Fruit fly (Drosophila melanogaster) whole organism, prepupa: ENCODE measurements around the gene CG10337.

Experiments
- Blimp-1 ChIP-seq: fragments of 200-800 bp; sonication (Bioruptor generic); optimal IDR thresholded peaks from 3 replicates; lab custom pipeline; 2017; ENCODE audit warnings: missing biosample characterization, missing genetic modification characterization, mild to moderate bottlenecking, moderate library complexity, missing genetic modification reagents
- CG10669 ChIP-seq: fragments of 200-800 bp; sonication (Bioruptor generic); optimal IDR thresholded peaks from 3 replicates; lab custom pipeline; 2018; ENCODE audit warnings: missing biosample characterization, mild to moderate bottlenecking, missing genetic modification characterization, moderate library complexity
- CG11294 ChIP-seq: fragments of 200-800 bp; sonication (Bioruptor generic); IDR thresholded peaks from 2 replicates; pipeline ENCODE4 v1.3.6; 2022; ENCODE audit warnings: missing biosample characterization, missing genetic modification characterization
- CG11762 ChIP-seq: fragments of 200-800 bp; sonication (Bioruptor generic); optimal IDR thresholded peaks from 3 replicates; lab custom pipeline; 2016; ENCODE audit warnings: missing biosample characterization, missing genetic modification characterization; ENCODE audit not compliant: insufficient read depth
- CG11902 ChIP-seq: fragments of 200-800 bp; sonication (Bioruptor generic); optimal IDR thresholded peaks from 3 replicates; lab custom pipeline; 2016; ENCODE audit warnings: missing biosample characterization, missing genetic modification characterization
- CG16779 ChIP-seq: fragments of 200-800 bp; sonication (Bioruptor generic); optimal IDR thresholded peaks from 3 replicates; lab custom pipeline; 2017; ENCODE audit warnings: missing biosample characterization, mild to moderate bottlenecking, missing genetic modification characterization
- CG3032 ChIP-seq: fragments of 200-800 bp; optimal IDR thresholded peaks from 2 replicates; lab custom pipeline; 2019; ENCODE audit warnings: missing biosample characterization, mild to moderate bottlenecking, missing genetic modification characterization, moderate library complexity
- CG31627 ChIP-seq: fragments of 200-800 bp; sonication (Bioruptor generic); optimal IDR thresholded peaks from 3 replicates; lab custom pipeline; 2016; ENCODE audit warnings: missing biosample characterization, missing genetic modification characterization
- CG32006 ChIP-seq: fragments of 200-800 bp; sonication (Bioruptor generic); optimal IDR thresholded peaks from 3 replicates; lab custom pipeline; 2017; ENCODE audit warnings: missing biosample characterization, mild to moderate bottlenecking, missing genetic modification characterization
- CG34406 ChIP-seq: fragments of 200-800 bp; sonication (Bioruptor generic); optimal IDR thresholded peaks from 3 replicates; lab custom pipeline; 2016; ENCODE audit warnings: missing biosample characterization, missing genetic modification characterization
- CG4318 ChIP-seq: fragments of 200-800 bp; sonication (Bioruptor generic); optimal IDR thresholded peaks from 3 replicates; lab custom pipeline; 2017; ENCODE audit warnings: missing biosample characterization, mild to moderate bottlenecking, missing genetic modification characterization
- CG6163 ChIP-seq: fragments of 200-800 bp; sonication (Bioruptor generic); IDR thresholded peaks from 3 replicates; pipeline ENCODE4 v1.3.6; 2022; ENCODE audit warnings: missing biosample characterization, missing genetic modification characterization
- CG6808 ChIP-seq: fragments of 200-800 bp; sonication (Bioruptor generic); optimal IDR thresholded peaks from 3 replicates; lab custom pipeline; 2017; ENCODE audit warnings: missing biosample characterization, missing genetic modification characterization, mild to moderate bottlenecking, moderate library complexity, missing genetic modification reagents
- CG7368 ChIP-seq: fragments of 200-800 bp; sonication (Bioruptor generic); optimal IDR thresholded peaks from 3 replicates; lab custom pipeline; 2016; ENCODE audit warnings: missing biosample characterization, missing genetic modification characterization
- CG8319 ChIP-seq: fragments of 200-800 bp; sonication (Bioruptor generic); optimal IDR thresholded peaks from 3 replicates; lab custom pipeline; 2016; ENCODE audit warnings: missing biosample characterization, missing genetic modification characterization
- CG9139 ChIP-seq: fragments of 200-800 bp; sonication (Bioruptor generic); optimal IDR thresholded peaks from 3 replicates; lab custom pipeline; 2017; ENCODE audit warnings: missing biosample characterization, mild to moderate bottlenecking, missing genetic modification characterization
- Eip75B ChIP-seq: fragments of 200-800 bp; sonication (Bioruptor generic); optimal IDR thresholded peaks from 3 replicates; lab custom pipeline; 2016; ENCODE audit warnings: missing biosample characterization, missing genetic modification characterization
- Eip78C ChIP-seq: fragments of 200-800 bp; sonication (Bioruptor generic); peaks from one replicate; lab custom pipeline; 2016; ENCODE audit warnings: missing biosample characterization, missing genetic modification characterization
- Eip93F ChIP-seq: fragments of 200-800 bp; sonication (Bioruptor generic); optimal IDR thresholded peaks from 2 replicates; lab custom pipeline; 2016; ENCODE audit warnings: missing biosample characterization, mild to moderate bottlenecking, missing genetic modification characterization
- Ets21C ChIP-seq: fragments of 200-800 bp; sonication (Bioruptor generic); optimal IDR thresholded peaks from 3 replicates; lab custom pipeline; 2016; ENCODE audit warnings: missing biosample characterization, missing genetic modification characterization
- Ets96B ChIP-seq: fragments of 200-800 bp; optimal IDR thresholded peaks from 2 replicates; lab custom pipeline; 2019; ENCODE audit warnings: missing biosample characterization, mild to moderate bottlenecking, missing genetic modification characterization, moderate library complexity
- Gug ChIP-seq: fragments of 200-800 bp; sonication (Bioruptor generic); IDR thresholded peaks from 2 replicates; pipeline ENCODE4 v1.3.6; 2022; ENCODE audit warnings: missing biosample characterization, missing genetic modification characterization
- Hr38 ChIP-seq: sonication (Bioruptor generic); optimal IDR thresholded peaks from 2 replicates; lab custom pipeline; 2016; ENCODE audit warnings: missing biosample characterization, missing genetic modification characterization
- Hr39 ChIP-seq: fragments of 200-800 bp; sonication (Bioruptor generic); optimal IDR thresholded peaks from 2 replicates; lab custom pipeline; 2016; ENCODE audit warnings: missing biosample characterization, missing genetic modification characterization
- Hr4 ChIP-seq: fragments of 200-800 bp; sonication (Bioruptor generic); optimal IDR thresholded peaks from 3 replicates; lab custom pipeline; 2016; ENCODE audit warnings: missing biosample characterization, missing genetic modification characterization
- Met ChIP-seq: fragments of 200-800 bp; sonication (Bioruptor generic); optimal IDR thresholded peaks from 3 replicates; lab custom pipeline; 2016; ENCODE audit warnings: missing biosample characterization, missing genetic modification characterization
- OdsH ChIP-seq: fragments of 200-800 bp; sonication (Bioruptor generic); optimal IDR thresholded peaks from 3 replicates; lab custom pipeline; 2016; ENCODE audit warnings: missing biosample characterization, missing genetic modification characterization
- Smox ChIP-seq: fragments of 200-800 bp; sonication (Bioruptor generic); optimal IDR thresholded peaks from 3 replicates; lab custom pipeline; 2016; ENCODE audit warnings: missing biosample characterization, missing genetic modification characterization
- Sox15 ChIP-seq: fragments of 200-800 bp; sonication (Bioruptor generic); optimal IDR thresholded peaks from 3 replicates; lab custom pipeline; 2016; ENCODE audit warnings: missing biosample characterization, missing genetic modification characterization
- achi ChIP-seq: fragments of 200-800 bp; sonication (Bioruptor generic); optimal IDR thresholded peaks from 3 replicates; lab custom pipeline; 2016; ENCODE audit warnings: missing biosample characterization, missing genetic modification characterization
- acj6 ChIP-seq: fragments of 200-800 bp; sonication (Bioruptor generic); optimal IDR thresholded peaks from 3 replicates; lab custom pipeline; 2016; ENCODE audit warnings: missing biosample characterization, missing genetic modification characterization
- cyc ChIP-seq: fragments of 200-800 bp; sonication (Bioruptor generic); optimal IDR thresholded peaks from 3 replicates; lab custom pipeline; 2016; ENCODE audit warnings: missing biosample characterization, missing genetic modification characterization
- dac ChIP-seq: fragments of 200-800 bp; sonication (Bioruptor generic); optimal IDR thresholded peaks from 2 replicates; lab custom pipeline; 2017; ENCODE audit warnings: missing biosample characterization, mild to moderate bottlenecking, missing genetic modification characterization
- dsx ChIP-seq: fragments of 200-800 bp; optimal IDR thresholded peaks from 3 replicates; lab custom pipeline; 2019; ENCODE audit warnings: missing biosample characterization, mild to moderate bottlenecking, missing genetic modification characterization, moderate library complexity; ENCODE audit not compliant: poor library complexity, severe bottlenecking
- eg ChIP-seq: fragments of 200-800 bp; sonication (Bioruptor generic); IDR thresholded peaks from 3 replicates; pipeline ENCODE4 v1.3.6; 2022; ENCODE audit warnings: missing biosample characterization, missing genetic modification characterization
- esn ChIP-seq: fragments of 200-800 bp; sonication (Bioruptor generic); optimal IDR thresholded peaks from 2 replicates; lab custom pipeline; 2016; ENCODE audit warnings: missing biosample characterization, mild to moderate bottlenecking, missing genetic modification characterization, moderate library complexity
- fkh ChIP-seq: fragments of 200-800 bp; sonication (Bioruptor generic); optimal IDR thresholded peaks from 3 replicates; lab custom pipeline; 2017; ENCODE audit warnings: missing biosample characterization, mild to moderate bottlenecking, missing genetic modification characterization, moderate library complexity
- lz ChIP-seq: fragments of 200-800 bp; sonication (Bioruptor generic); optimal IDR thresholded peaks from 3 replicates; lab custom pipeline; 2016; ENCODE audit warnings: missing biosample characterization, missing genetic modification characterization
- salr ChIP-seq, 2 experiments: fragments of 200-800 bp; sonication (Bioruptor generic); optimal IDR thresholded peaks; 3 replicates each; lab custom pipeline; 2016 to 2018; ENCODE audit warnings: missing biosample characterization in 2 of 2, missing genetic modification characterization in 2 of 2, mild to moderate bottlenecking in 1 of 2
- spab ChIP-seq: fragments of 200-800 bp; sonication (Bioruptor generic); optimal IDR thresholded peaks from 2 replicates; lab custom pipeline; 2017; ENCODE audit warnings: missing biosample characterization, mild to moderate bottlenecking, missing genetic modification characterization, missing genetic modification reagents
- ss ChIP-seq, 2 experiments: fragments of 200-800 bp; sonication (Bioruptor generic); optimal IDR thresholded peaks; 2 replicates in 1 of 2; 3 replicates in 1 of 2; lab custom pipeline; 2017 to 2018; ENCODE audit warnings: mild to moderate bottlenecking in 2 of 2, missing biosample characterization in 2 of 2, missing genetic modification characterization in 2 of 2, moderate library complexity in 1 of 2
- svp ChIP-seq: fragments of 200-800 bp; sonication (Bioruptor generic); peaks from one replicate; lab custom pipeline; 2016; ENCODE audit warnings: missing biosample characterization, missing genetic modification characterization
- topi ChIP-seq: fragments of 200-800 bp; sonication (Bioruptor generic); optimal IDR thresholded peaks from 3 replicates; lab custom pipeline; 2016; ENCODE audit warnings: missing biosample characterization, missing genetic modification characterization
- vri ChIP-seq: fragments of 200-800 bp; sonication (Bioruptor generic); optimal IDR thresholded peaks from 3 replicates; lab custom pipeline; 2016; ENCODE audit warnings: missing biosample characterization, mild to moderate bottlenecking, missing genetic modification characterization

The CG10337 gene

DNA sequence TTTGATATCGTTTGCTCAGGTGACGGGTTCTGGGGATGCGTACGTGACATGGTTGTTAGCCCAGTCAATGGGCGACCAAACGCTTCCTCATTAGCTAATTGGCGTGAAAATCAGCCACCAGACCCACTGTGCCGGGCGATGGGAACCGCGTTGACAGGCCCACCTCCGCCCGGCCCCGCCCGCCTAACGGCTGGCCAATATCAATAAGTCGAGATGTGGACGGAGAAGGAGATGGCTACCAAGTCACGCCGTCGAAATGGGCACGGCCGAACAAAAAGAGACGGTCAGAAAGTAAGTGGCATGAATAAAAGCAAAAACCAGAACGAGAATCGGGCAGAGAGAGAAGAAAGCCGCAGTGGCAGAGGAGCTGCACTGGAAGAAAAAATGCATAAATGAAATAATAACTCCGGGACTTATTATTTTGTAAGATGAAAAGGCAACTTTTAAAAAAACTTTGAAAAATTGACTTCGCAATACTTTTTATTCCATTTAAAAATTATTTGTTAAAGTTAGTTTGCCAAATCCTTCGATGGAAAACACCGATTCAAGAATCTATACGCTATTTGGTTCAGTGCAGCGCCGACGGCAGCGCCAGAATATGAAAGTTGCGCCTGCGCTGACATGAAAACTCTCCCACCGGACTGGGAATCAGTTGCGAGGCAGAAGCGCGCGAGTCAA is 8.8 kb downstream of the CG10337 start, which contains the start of gene CG13082 (continued):
- TF ChIP-seq Met (GFP tag; lab: Kevin White, UChicago) (peak; percentile 97), CG8319 (GFP tag; lab: Kevin White, UChicago) (peak; percentile 84), cyc (GFP tag; lab: Kevin White, UChicago) (peak; percentile 96), CG32006 (GFP tag; lab: Kevin White, UChicago) (peak; percentile 95), CG11762 (peak; percentile 88), lz (peak; percentile 96), Smox (peak; percentile 96), dsx (GFP tag; lab: Kevin White, UChicago) (peak; percentile 69), CG6808 (GFP tag; lab: Kevin White, UChicago) (peak; percentile 77)

DNA sequence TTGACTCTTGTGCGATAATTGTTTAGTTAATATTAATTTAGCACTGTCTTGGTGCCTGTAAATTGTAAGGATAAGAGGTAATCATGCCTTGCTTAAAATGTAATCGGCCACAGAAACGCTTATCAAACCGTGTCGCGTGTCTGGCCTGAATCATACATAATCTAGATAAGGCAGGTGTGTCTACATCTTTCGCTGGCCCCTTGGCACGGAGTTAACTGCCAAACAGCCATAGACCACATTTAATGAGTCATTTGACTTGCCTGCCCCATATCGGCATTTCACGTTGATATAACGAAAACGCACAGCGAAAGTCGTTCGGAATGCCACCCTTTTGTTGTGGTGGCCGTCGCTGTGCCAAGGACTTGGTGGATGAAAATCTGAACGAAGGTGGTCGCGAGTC is 11.5 kb downstream of the CG10337 start, which contains the start of gene CG31697:
Gene CG31697, plus strand, starts transcription at position 215 of the 400 bp plus-strand sequence.
- TF ChIP-seq lz = no peak
- TF ChIP-seq vri (GFP tag; lab: Kevin White, UChicago) = peak; percentile 77
- no peak for TF ChIP-seq CG34406 (GFP tag; lab: Kevin White, UChicago)
- no peak for TF ChIP-seq Hr4 (GFP tag; lab: Kevin White, UChicago)
- no peak for TF ChIP-seq Ets21C (GFP tag; lab: Kevin White, UChicago)
- no peak for TF ChIP-seq Hr39
- no peak for TF ChIP-seq dsx (GFP tag; lab: Kevin White, UChicago)
- TF ChIP-seq Gug (GFP tag; lab: Robert Waterston, UW) = no peak
- peak; percentile 26 for TF ChIP-seq svp (GFP tag; lab: Kevin White, UChicago)
- TF ChIP-seq acj6 (GFP tag; lab: Kevin White, UChicago) = no peak
- peak; percentile 5 for TF ChIP-seq Eip78C
- no peak for TF ChIP-seq Eip75B
- TF ChIP-seq eg (GFP tag; lab: Robert Waterston, UW) = no peak
- no peak for TF ChIP-seq dac (GFP tag; lab: Kevin White, UChicago)

DNA sequence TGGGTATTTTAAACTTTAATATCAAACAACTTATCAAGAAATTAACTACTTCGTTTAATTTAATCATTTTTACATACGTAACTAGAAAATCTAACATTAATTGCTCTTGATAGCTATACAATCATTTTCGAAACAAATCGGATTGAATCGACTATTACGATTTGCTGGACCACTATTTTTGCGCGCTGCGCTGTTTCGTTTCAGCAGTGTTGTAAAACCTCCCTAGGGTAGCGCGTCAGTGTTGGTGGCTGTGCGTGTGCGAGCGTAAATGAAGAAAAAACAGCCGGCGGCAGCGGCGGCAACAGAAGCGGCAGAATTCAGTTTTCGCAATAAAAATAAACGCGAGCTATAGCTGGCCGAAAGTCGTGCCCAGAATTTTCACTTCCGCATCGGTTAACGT is 13.5 kb downstream of the CG10337 start, which contains the start of gene CG33116:
Gene CG33116, plus strand, starts transcription at position 233 of the 400 bp plus-strand sequence.
- peak; percentile 82 for TF ChIP-seq CG10669 (GFP tag; lab: Kevin White, UChicago)
- peak; percentile 96 for TF ChIP-seq Eip78C
- peak; percentile 57 for TF ChIP-seq CG11902 (GFP tag; lab: Kevin White, UChicago)
- TF ChIP-seq Ets21C (GFP tag; lab: Kevin White, UChicago) = peak; percentile 64
- peak; percentile 61 for TF ChIP-seq Sox15
- peak; percentile 51 for TF ChIP-seq CG9139 (GFP tag; lab: Kevin White, UChicago)
- TF ChIP-seq acj6 (GFP tag; lab: Kevin White, UChicago) = peak; percentile 82
- TF ChIP-seq CG11294 (GFP tag; lab: Robert Waterston, UW) = peak; percentile 69
- TF ChIP-seq dac (GFP tag; lab: Kevin White, UChicago) = peak; percentile 77
- TF ChIP-seq eg (GFP tag; lab: Robert Waterston, UW) = peak; percentile 88
- peak; percentile 84 for TF ChIP-seq topi (GFP tag; lab: Kevin White, UChicago)
- peak; percentile 87 for TF ChIP-seq CG31627 (GFP tag; lab: Kevin White, UChicago)
- TF ChIP-seq OdsH = peak; percentile 88
- peak; percentile 85 for TF ChIP-seq CG6163 (GFP tag; lab: Robert Waterston, UW)
- peak; percentile 83 for TF ChIP-seq Eip75B
- TF ChIP-seq fkh (GFP tag; lab: Kevin White, UChicago) = peak; percentile 49
- TF ChIP-seq CG3032 (tag; lab: Kevin White, UChicago) = peak; percentile 77
- TF ChIP-seq achi (GFP tag; lab: Kevin White, UChicago) = peak; percentile 85
- TF ChIP-seq lz = peak; percentile 87
- TF ChIP-seq CG4318 (GFP tag; lab: Kevin White, UChicago) = peak; percentile 75
- TF ChIP-seq Blimp-1 (GFP tag; lab: Kevin White, UChicago) = peak; percentile 39
- peak; percentile 77 for TF ChIP-seq CG7368 (GFP tag; lab: Kevin White, UChicago)
- TF ChIP-seq esn = peak; percentile 89
- TF ChIP-seq Eip93F (GFP tag; lab: Kevin White, UChicago) = peak; percentile 33
- peak; percentile 64 to 84 for TF ChIP-seq salr (GFP tag; optimal IDR thresholded peaks at IDR 0.05; lab: Kevin White, UChicago)
- peak; percentile 83 for TF ChIP-seq Hr39
- TF ChIP-seq CG16779 = peak; percentile 57
- peak; percentile 3 for TF ChIP-seq Hr38
- TF ChIP-seq spab (GFP tag; lab: Kevin White, UChicago) = peak; percentile 70
- TF ChIP-seq CG32006 (GFP tag; lab: Kevin White, UChicago) = peak; percentile 91
- peak; percentile 73 for TF ChIP-seq Ets96B (tag; lab: Kevin White, UChicago)
- TF ChIP-seq dsx (GFP tag; lab: Kevin White, UChicago) = peak; percentile 72
- peak; percentile 88 for TF ChIP-seq vri (GFP tag; lab: Kevin White, UChicago)
- peak; percentile 72 for TF ChIP-seq CG11762
- TF ChIP-seq ss (GFP tag; optimal IDR thresholded peaks at IDR 0.05; lab: Kevin White, UChicago) = peak; percentile 56 to 75
